Worm (Caenorhabditis elegans): ENCODE results near the gene R07E5.7.
A peak's percentile ranks its signal among the peaks of the same experiment; 100 is the strongest.

The R07E5.7 gene

DNA sequence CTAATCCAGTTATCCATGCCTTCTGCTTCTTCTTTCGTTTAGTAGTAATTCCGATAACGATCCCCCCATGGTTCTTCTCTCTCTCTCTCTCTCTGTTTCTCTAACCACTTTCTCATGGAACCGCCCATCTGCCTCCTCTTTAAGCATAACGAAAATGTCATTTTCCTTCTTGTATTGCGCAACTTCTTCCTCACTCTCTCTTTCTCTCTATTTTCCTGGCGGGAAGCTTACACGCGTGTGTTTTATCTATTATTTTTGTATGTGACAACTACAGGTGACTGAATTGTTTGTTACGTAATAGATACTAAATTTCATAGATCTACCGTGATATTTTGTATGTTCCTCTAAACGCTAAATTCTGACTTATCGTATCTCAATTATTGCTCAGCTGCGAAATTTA, 28.5 kb downstream of the R07E5.7 start:
- TF ChIP-seq dpl-1 (GFP tag; optimal IDR thresholded peaks at IDR 0.05) (no peak), R02D3.7 (tag; optimal IDR thresholded peaks at IDR 0.05) (no peak), set-16 (GFP tag; IDR thresholded peaks at IDR 0.05) (no peak), dmd-8 (GFP tag; IDR thresholded peaks at IDR 0.05) (no peak), mxl-3 (GFP tag; optimal IDR thresholded peaks at IDR 0.05) (no peak), nhr-77 (tag; optimal IDR thresholded peaks at IDR 0.05) (no peak), dmd-9 (GFP tag; IDR thresholded peaks at IDR 0.05) (no peak)

DNA sequence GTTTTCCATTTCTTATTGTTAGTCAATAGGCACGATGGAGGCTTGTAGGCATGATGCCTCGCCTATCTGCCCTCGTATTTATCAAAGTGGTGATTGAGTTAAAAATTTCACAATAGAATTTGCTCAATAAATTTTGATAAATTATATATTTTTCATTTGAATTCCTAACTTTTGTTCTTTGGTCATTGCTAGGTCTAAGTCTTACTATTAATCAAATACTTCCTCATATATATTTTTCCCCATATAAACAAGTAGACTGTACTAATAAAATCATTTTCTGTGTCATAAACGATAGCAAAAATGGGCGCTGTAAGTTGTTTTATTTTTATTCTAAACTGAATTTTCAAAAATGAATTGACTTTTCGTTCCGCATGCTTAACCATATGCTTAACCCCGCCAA, 34.5 kb downstream of the R07E5.7 start, which contains the start of gene pals-28:
Gene pals-28 (plus strand): TSS at position 301 of the 400 bp plus-strand sequence.
- TF ChIP-seq nhr-77 (tag; optimal IDR thresholded peaks at IDR 0.05) (no peak), arid-1 (GFP tag; conservative IDR thresholded peaks at IDR 0.05) (no peak), Y5F2A.4 (GFP tag; optimal IDR thresholded peaks at IDR 0.05) (no peak), php-3 (GFP tag; IDR thresholded peaks at IDR 0.05) (no peak), ama-1 (optimal IDR thresholded peaks at IDR 0.05) (no peak), aly-2 (tag; optimal IDR thresholded peaks at IDR 0.05) (no peak), spr-1 (tag; optimal IDR thresholded peaks at IDR 0.05) (no peak), lin-13 (GFP tag; optimal IDR thresholded peaks at IDR 0.05) (no peak), mdt-29 (GFP tag; IDR thresholded peaks at IDR 0.05) (no peak), lin-1 (GFP tag; IDR thresholded peaks at IDR 0.05) (no peak), zag-1 (tag; optimal IDR thresholded peaks at IDR 0.05) (no peak), F49E8.2 (tag; optimal IDR thresholded peaks at IDR 0.05; ENCODE audit: borderline replicate concordance) (no peak), dmd-8 (GFP tag; IDR thresholded peaks at IDR 0.05) (no peak)

DNA sequence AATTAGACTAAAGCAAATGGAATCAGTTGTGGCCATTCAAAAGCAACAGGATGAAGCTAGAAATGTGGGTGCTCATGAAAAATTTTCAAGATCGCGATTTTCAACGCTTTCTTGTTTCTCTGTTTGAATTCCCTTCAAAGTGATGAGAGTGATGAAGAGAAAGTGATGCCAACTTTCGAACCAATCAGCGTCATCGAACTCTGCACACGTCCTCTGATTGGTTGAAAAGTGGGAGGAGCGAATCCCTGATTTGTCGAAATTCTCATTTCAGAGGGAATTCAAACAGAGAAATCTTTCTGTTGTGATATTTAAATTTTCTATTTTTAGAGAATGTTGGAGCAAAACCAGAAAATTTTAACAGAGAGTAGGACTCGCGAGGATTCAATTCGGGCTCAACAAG, 36.8 kb downstream of the R07E5.7 start:
- peak; percentile 87 for TF ChIP-seq aha-1 (tag)
- TF ChIP-seq T20F7.1 (GFP tag; optimal IDR thresholded peaks at IDR 0.05) = no peak
- no peak for TF ChIP-seq zip-2 (tag; optimal IDR thresholded peaks at IDR 0.05)
- TF ChIP-seq lir-3 (tag; optimal IDR thresholded peaks at IDR 0.05) = no peak
- no peak for TF ChIP-seq attf-4 (tag; optimal IDR thresholded peaks at IDR 0.05)
- no peak for TF ChIP-seq zip-11 (GFP tag; IDR thresholded peaks at IDR 0.05)

DNA sequence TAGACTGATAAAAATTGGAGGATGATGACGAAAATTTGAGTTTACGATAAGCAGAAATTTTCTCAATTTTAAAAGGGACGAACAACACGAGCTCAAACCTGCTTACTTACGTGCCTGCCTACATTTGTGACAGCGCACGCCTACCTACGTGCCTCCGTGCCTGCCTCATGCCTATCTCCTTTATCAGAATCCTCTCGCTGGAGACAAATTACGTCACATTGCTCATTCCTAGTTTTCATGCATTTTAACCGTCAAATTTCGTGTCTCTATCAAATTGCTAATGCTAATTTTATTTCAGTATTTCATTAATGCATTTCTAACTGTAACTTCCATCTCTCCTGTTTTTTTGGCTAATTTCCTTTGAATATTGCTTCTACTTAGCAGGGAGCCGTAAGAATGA, 37.6 kb downstream of the R07E5.7 start, which contains the start of gene pals-27:
Gene pals-27 (plus strand): TSS at position 301 of the 400 bp plus-strand sequence.
- TF ChIP-seq ztf-7 (tag; optimal IDR thresholded peaks at IDR 0.05) = no peak
- no peak for TF ChIP-seq F44E2.7 (GFP tag; IDR thresholded peaks at IDR 0.05)

DNA sequence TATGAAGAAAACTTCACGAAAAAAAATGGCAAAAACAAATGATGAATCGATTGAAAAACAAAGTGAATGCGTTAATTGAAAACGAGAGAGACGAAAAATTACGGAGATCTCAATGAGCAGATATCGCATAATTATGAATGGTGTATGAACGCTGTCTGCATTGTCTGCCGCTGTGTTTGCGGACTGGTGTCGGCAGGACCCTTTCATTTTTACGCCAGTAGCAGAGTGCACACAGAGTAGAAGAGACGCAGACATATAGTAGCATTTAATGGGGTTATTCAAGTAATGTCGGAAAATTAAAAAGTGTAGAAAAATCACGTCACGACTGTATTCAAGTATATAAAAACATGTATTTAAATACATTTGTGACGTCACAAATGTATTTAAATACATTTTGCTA, 38.1 kb downstream of the R07E5.7 start:
- TF ChIP-seq set-16 (GFP tag; IDR thresholded peaks at IDR 0.05) = no peak
- no peak for TF ChIP-seq attf-4 (tag; optimal IDR thresholded peaks at IDR 0.05)
- peak; percentile 65 for TF ChIP-seq mes-2 (tag; optimal IDR thresholded peaks at IDR 0.05; ENCODE audit: poor library complexity, severe bottlenecking)
- TF ChIP-seq nhr-237 (tag; optimal IDR thresholded peaks at IDR 0.05) = no peak
- no peak for TF ChIP-seq madf-5 (GFP tag; IDR thresholded peaks at IDR 0.05)
- no peak for TF ChIP-seq nhr-11 (tag; optimal IDR thresholded peaks at IDR 0.05)

DNA sequence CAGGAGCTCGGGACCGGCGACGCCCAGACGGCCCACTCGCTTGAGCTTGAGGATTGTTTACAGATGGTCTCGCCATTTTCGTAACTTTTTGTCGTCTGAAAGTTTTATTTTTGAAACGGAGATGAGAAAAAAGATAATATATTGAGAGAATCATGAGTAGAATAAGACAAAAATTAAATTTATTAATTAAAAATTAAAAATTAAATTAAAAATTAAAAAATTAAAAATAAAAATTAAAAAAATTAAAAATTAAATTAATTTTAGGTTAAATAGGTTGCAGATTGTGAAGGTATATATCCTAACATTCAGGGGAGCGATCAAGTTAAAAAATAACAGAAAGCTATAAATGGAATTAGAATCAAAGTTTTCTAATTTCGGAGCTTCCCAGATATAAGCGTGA, 39.2 kb downstream of the R07E5.7 start, which contains the start of gene B0284.3:
Gene B0284.3 (minus strand): TSS at position 101 of the 400 bp plus-strand sequence.
- TF ChIP-seq snpc-4 (tag; optimal IDR thresholded peaks at IDR 0.05) = no peak
- no peak for TF ChIP-seq pha-4 (GFP tag; IDR thresholded peaks at IDR 0.05)
- TF ChIP-seq pha-4 (tag; optimal IDR thresholded peaks at IDR 0.05) = no peak
- TF ChIP-seq pqm-1 (tag; optimal IDR thresholded peaks at IDR 0.05) = no peak
- TF ChIP-seq attf-4 (tag; optimal IDR thresholded peaks at IDR 0.05) = no peak
- no peak for TF ChIP-seq vab-7 (GFP tag; IDR thresholded peaks at IDR 0.05)
